Worm (Caenorhabditis elegans): ENCODE results near the gene fnta-1.
A peak's percentile ranks its signal among the peaks of the same experiment; 100 is the strongest.

The fnta-1 gene

ce11 chrIV:274185-274584 lies 34.1 kb upstream of the fnta-1 start, which contains the start of gene sma-10 (continued):
- TF ChIP-seq sup-37 (GFP tag; optimal IDR thresholded peaks at IDR 0.05) (no peak), dpl-1 (GFP tag; optimal IDR thresholded peaks at IDR 0.05) (peak in 2 of 3 experiments; percentile 7 to 21), efl-1 (optimal IDR thresholded peaks at IDR 0.05) (peak in 1 of 2 experiments; percentile 22), efl-1 (GFP tag; optimal IDR thresholded peaks at IDR 0.05 in 1 of 2) (peak in 1 of 2 experiments; percentile 32), rnt-1 (tag; optimal IDR thresholded peaks at IDR 0.05) (no peak), fos-1 (tag; optimal IDR thresholded peaks at IDR 0.05) (no peak), mep-1 (tag; optimal IDR thresholded peaks at IDR 0.05) (peak; percentile 28), nhr-77 (tag; optimal IDR thresholded peaks at IDR 0.05) (peak; percentile 31), lin-14 (GFP tag; optimal IDR thresholded peaks at IDR 0.05) (peak; percentile 68), blmp-1 (tag; optimal IDR thresholded peaks at IDR 0.05) (peak; percentile 63), nhr-237 (tag; optimal IDR thresholded peaks at IDR 0.05) (no peak), Y116A8C.19 (tag; optimal IDR thresholded peaks at IDR 0.05; ENCODE audit: borderline replicate concordance) (no peak), elt-3 (tag; optimal IDR thresholded peaks at IDR 0.05) (peak in 4 of 6 experiments; percentile 23 to 91 (median 56)), ceh-8 (GFP tag; optimal IDR thresholded peaks at IDR 0.05) (no peak), nhr-90 (tag; optimal IDR thresholded peaks at IDR 0.05; ENCODE audit: poor library complexity) (peak; percentile 67), grh-1 (GFP tag; IDR thresholded peaks at IDR 0.05) (no peak), ceh-88 (GFP tag; IDR thresholded peaks at IDR 0.05) (no peak)

- TF ChIP-seq isw-1 (GFP tag; IDR thresholded peaks at IDR 0.05) (no peak), fkh-4 (tag; optimal IDR thresholded peaks at IDR 0.05; ENCODE audit: borderline replicate concordance) (no peak), egl-27 (tag; optimal IDR thresholded peaks at IDR 0.05) (no peak), ets-5 (GFP tag; IDR thresholded peaks at IDR 0.05) (no peak), lin-39 (tag; optimal IDR thresholded peaks at IDR 0.05) (no peak), ceh-90 (tag; optimal IDR thresholded peaks at IDR 0.05) (no peak), hlh-4 (tag; optimal IDR thresholded peaks at IDR 0.05) (no peak), unc-30 (tag; optimal IDR thresholded peaks at IDR 0.05) (no peak), tbx-2 (tag; optimal IDR thresholded peaks at IDR 0.05) (no peak), dsc-1 (tag; optimal IDR thresholded peaks at IDR 0.05) (no peak), fos-1 (tag; optimal IDR thresholded peaks at IDR 0.05) (no peak), snu-23 (GFP tag; optimal IDR thresholded peaks at IDR 0.05) (no peak), alr-1 (tag; optimal IDR thresholded peaks at IDR 0.05; ENCODE audit: borderline replicate concordance) (no peak), mep-1 (tag; optimal IDR thresholded peaks at IDR 0.05) (no peak), ceh-8 (GFP tag; optimal IDR thresholded peaks at IDR 0.05) (no peak), unc-62 (GFP tag; optimal IDR thresholded peaks at IDR 0.05) (no peak), nhr-71 (tag; optimal IDR thresholded peaks at IDR 0.05) (no peak), egl-13 (tag; optimal IDR thresholded peaks at IDR 0.05) (no peak)
Measured at ce11 chrIV:273299-273698, 33.2 kb upstream of the fnta-1 start, which contains the start of gene srh-282. TSS of gene srh-282 (minus strand) at chrIV:273399.

- TF ChIP-seq fkh-4 (tag; optimal IDR thresholded peaks at IDR 0.05; ENCODE audit: borderline replicate concordance) (no peak), egl-27 (tag; optimal IDR thresholded peaks at IDR 0.05) (no peak), C04F5.9 (tag; optimal IDR thresholded peaks at IDR 0.05) (no peak), nhr-28 (tag; optimal IDR thresholded peaks at IDR 0.05) (no peak), ceh-90 (tag; optimal IDR thresholded peaks at IDR 0.05) (no peak), vab-15 (tag; optimal IDR thresholded peaks at IDR 0.05) (no peak), lir-3 (tag; optimal IDR thresholded peaks at IDR 0.05; ENCODE audit: poor library complexity) (no peak)
Measured at ce11 chrIV:269107-269506, 29.0 kb upstream of the fnta-1 start, which contains the start of gene T21D12.11. TSS of gene T21D12.11 (plus strand) at chrIV:269407.

ce11 chrIV:266148-266547 lies 26.0 kb upstream of the fnta-1 start, which contains the start of gene T21D12.12:
TSS of gene T21D12.12 (plus strand) at chrIV:266448.
- TF ChIP-seq sup-37 (GFP tag; optimal IDR thresholded peaks at IDR 0.05) (no peak), sox-4 (tag; optimal IDR thresholded peaks at IDR 0.05) (no peak), Y116A8C.19 (tag; optimal IDR thresholded peaks at IDR 0.05; ENCODE audit: borderline replicate concordance) (no peak), nhr-11 (tag; optimal IDR thresholded peaks at IDR 0.05) (no peak), zag-1 (tag; optimal IDR thresholded peaks at IDR 0.05) (no peak), pax-3 (tag; optimal IDR thresholded peaks at IDR 0.05) (no peak), efl-1 (optimal IDR thresholded peaks at IDR 0.05) (no peak), efl-1 (GFP tag; optimal IDR thresholded peaks at IDR 0.05 in 1 of 2) (no peak), ztf-4 (tag; optimal IDR thresholded peaks at IDR 0.05) (no peak), ces-1 (GFP tag; optimal IDR thresholded peaks at IDR 0.05) (no peak), nhr-71 (tag; optimal IDR thresholded peaks at IDR 0.05) (no peak), ceh-88 (GFP tag; IDR thresholded peaks at IDR 0.05) (no peak), lin-35 (GFP tag; optimal IDR thresholded peaks at IDR 0.05) (no peak)

All from whole organism, L1 larva.